Fruit fly (Drosophila melanogaster) whole organism: ENCODE data around the gene CG7488.

Experiments used
- Dll ChIP-seq: fragments of >200 bp; optimal IDR thresholded peaks from 2 replicates; lab custom pipeline; 2017
- usp ChIP-seq: fragments of >200 bp; optimal IDR thresholded peaks from 2 replicates; lab custom pipeline; 2017; ENCODE audit warnings: missing biosample characterization, missing genetic modification characterization, mixed read lengths

- TF ChIP-seq usp = no peak
- no peak for TF ChIP-seq Dll (lab: Kevin White, UChicago)
Measured at dm6 chr3R:12967612-12968011, 27.8 kb upstream of the CG7488 start, which contains the start of the genes CG14384 and grsm.
